Worm (Caenorhabditis elegans) whole organism, L3 larva: ENCODE measurements around the gene slc-36.3.

ENCODE experiments used
- R02D3.7 ChIP-seq: fragments of 150-350 bp; optimal IDR thresholded peaks from 2 replicates; lab custom pipeline; 2014; ENCODE audit warnings: missing biosample characterization, missing genetic modification characterization
- ZK546.5 ChIP-seq: sonication (generic microtip); optimal IDR thresholded peaks from 2 replicates; lab custom pipeline; 2017; ENCODE audit warnings: missing biosample characterization, missing genetic modification characterization
- ama-1 ChIP-seq: fragments of 150-350 bp; optimal IDR thresholded peaks from 2 replicates; lab custom pipeline; 2018
- ceh-16 ChIP-seq: sonication (generic microtip); optimal IDR thresholded peaks from 2 replicates; lab custom pipeline; 2017; ENCODE audit warnings: missing biosample characterization, missing genetic modification characterization
- ceh-28 ChIP-seq: fragments of 150-350 bp; optimal IDR thresholded peaks from 2 replicates; lab custom pipeline; 2014; ENCODE audit warnings: missing biosample characterization, missing genetic modification reagents, missing genetic modification characterization
- ceh-82 ChIP-seq: fragments of 150-350 bp; optimal IDR thresholded peaks from 2 replicates; lab custom pipeline; 2014; ENCODE audit warnings: missing biosample characterization, missing genetic modification characterization
- daf-12 ChIP-seq: fragments of 150-350 bp; optimal IDR thresholded peaks from 2 replicates; lab custom pipeline; 2014; ENCODE audit warnings: missing biosample characterization, missing genetic modification reagents, missing genetic modification characterization
- egl-27 ChIP-seq: sonication (generic microtip); optimal IDR thresholded peaks from 4 replicates; lab custom pipeline; 2017; ENCODE audit warnings: missing biosample characterization, missing genetic modification reagents, missing genetic modification characterization
- egl-5 ChIP-seq: fragments of 150-350 bp; optimal IDR thresholded peaks from 2 replicates; lab custom pipeline; 2017; ENCODE audit warnings: missing biosample characterization, missing genetic modification reagents, missing genetic modification characterization, inconsistent platforms
- elt-1 ChIP-seq: fragments of 150-350 bp; optimal IDR thresholded peaks from 2 replicates; lab custom pipeline; 2014; ENCODE audit warnings: missing biosample characterization, missing genetic modification characterization
- elt-2 ChIP-seq: sonication (generic microtip); optimal IDR thresholded peaks from 2 replicates; lab custom pipeline; 2016; ENCODE audit warnings: missing genetic modification reagents, mild to moderate bottlenecking, missing genetic modification characterization, missing compliant biosample characterization
- elt-3 ChIP-seq, 3 experiments: fragments of 150-350 bp in 1 of 3; sonication (generic microtip) in 2 of 3; optimal IDR thresholded peaks; 2 replicates in 2 of 3; 4 replicates in 1 of 3; lab custom pipeline; 2014 to 2017; ENCODE audit warnings: missing biosample characterization in 3 of 3, missing genetic modification characterization in 3 of 3
- eor-1 ChIP-seq, 2 experiments: fragments of 150-350 bp; optimal IDR thresholded peaks; 2 replicates each; lab custom pipeline; 2014 to 2018; ENCODE audit warnings: missing biosample characterization in 2 of 2, missing genetic modification characterization in 2 of 2
- fkh-10 ChIP-seq: sonication (generic microtip); optimal IDR thresholded peaks from 2 replicates; lab custom pipeline; 2017; ENCODE audit warnings: missing biosample characterization, missing genetic modification reagents, missing genetic modification characterization
- fkh-2 ChIP-seq: fragments of 150-350 bp; optimal IDR thresholded peaks from 2 replicates; lab custom pipeline; 2014; ENCODE audit warnings: missing biosample characterization, missing genetic modification reagents, missing genetic modification characterization
- fos-1 ChIP-seq: fragments of 150-350 bp; optimal IDR thresholded peaks from 2 replicates; lab custom pipeline; 2014; ENCODE audit warnings: missing biosample characterization, missing genetic modification characterization
- hmg-11 ChIP-seq: sonication (generic microtip); optimal IDR thresholded peaks from 2 replicates; lab custom pipeline; 2016; ENCODE audit warnings: missing genetic modification characterization, missing compliant biosample characterization
- jun-1 ChIP-seq: fragments of 150-350 bp; optimal IDR thresholded peaks from 2 replicates; lab custom pipeline; 2014; ENCODE audit warnings: missing biosample characterization, missing genetic modification reagents, missing genetic modification characterization
- lin-15B ChIP-seq: fragments of 150-350 bp; optimal IDR thresholded peaks from 2 replicates; lab custom pipeline; 2014; ENCODE audit warnings: missing biosample characterization, missing genetic modification characterization
- lin-39 ChIP-seq: fragments of 150-350 bp; optimal IDR thresholded peaks from 2 replicates; lab custom pipeline; 2018; ENCODE audit warnings: missing biosample characterization, missing genetic modification reagents, missing genetic modification characterization
- lsy-12 ChIP-seq: sonication (generic microtip); optimal IDR thresholded peaks from 2 replicates; lab custom pipeline; 2016; ENCODE audit warnings: mild to moderate bottlenecking, missing genetic modification characterization, missing compliant biosample characterization
- mdl-1 ChIP-seq: fragments of 150-350 bp; optimal IDR thresholded peaks from 2 replicates; lab custom pipeline; 2014; ENCODE audit warnings: missing biosample characterization, missing genetic modification characterization
- mml-1 ChIP-seq: fragments of 150-350 bp; sonication (generic microtip); optimal IDR thresholded peaks from 3 replicates; lab custom pipeline; 2014; ENCODE audit warnings: missing biosample characterization, missing genetic modification characterization
- nfya-1 ChIP-seq: sonication (generic microtip); optimal IDR thresholded peaks from 2 replicates; lab custom pipeline; 2017; ENCODE audit warnings: missing genetic modification characterization, mild to moderate bottlenecking, missing compliant biosample characterization, antibody characterized with exemption, moderate library complexity; ENCODE audit not compliant: insufficient read depth
- nhr-11 ChIP-seq: fragments of 150-350 bp; optimal IDR thresholded peaks from 2 replicates; lab custom pipeline; 2014; ENCODE audit warnings: missing biosample characterization, missing genetic modification characterization
- nhr-12 ChIP-seq: fragments of 150-350 bp; optimal IDR thresholded peaks from 2 replicates; lab custom pipeline; 2014; ENCODE audit warnings: missing biosample characterization, missing genetic modification characterization
- nhr-23 ChIP-seq: fragments of 150-350 bp; optimal IDR thresholded peaks from 2 replicates; lab custom pipeline; 2014; ENCODE audit warnings: missing biosample characterization, missing genetic modification reagents, missing genetic modification characterization
- nhr-237 ChIP-seq: fragments of 150-350 bp; optimal IDR thresholded peaks from 2 replicates; lab custom pipeline; 2014; ENCODE audit warnings: missing biosample characterization, missing genetic modification characterization
- nhr-25 ChIP-seq: sonication (generic microtip); optimal IDR thresholded peaks from 2 replicates; lab custom pipeline; 2017; ENCODE audit warnings: missing biosample characterization, missing genetic modification characterization
- nhr-28 ChIP-seq: fragments of 150-350 bp; optimal IDR thresholded peaks from 2 replicates; lab custom pipeline; 2014; ENCODE audit warnings: missing biosample characterization, missing genetic modification characterization
- nhr-43 ChIP-seq: sonication (generic microtip); optimal IDR thresholded peaks from 2 replicates; lab custom pipeline; 2016; ENCODE audit warnings: mild to moderate bottlenecking, missing genetic modification characterization, missing compliant biosample characterization; ENCODE audit not compliant: poor library complexity, severe bottlenecking
- nhr-76 ChIP-seq: fragments of 150-350 bp; sonication (generic microtip); optimal IDR thresholded peaks from 5 replicates; lab custom pipeline; 2014; ENCODE audit warnings: missing biosample characterization, missing genetic modification characterization
- nhr-77 ChIP-seq: fragments of 150-350 bp; optimal IDR thresholded peaks from 2 replicates; lab custom pipeline; 2014; ENCODE audit warnings: missing biosample characterization, missing genetic modification characterization
- pha-4 ChIP-seq: fragments of 150-350 bp; optimal IDR thresholded peaks from 2 replicates; lab custom pipeline; 2014; ENCODE audit warnings: missing biosample characterization, missing genetic modification reagents, missing genetic modification characterization
- pqm-1 ChIP-seq: fragments of 150-350 bp; optimal IDR thresholded peaks from 2 replicates; lab custom pipeline; 2017; ENCODE audit warnings: missing biosample characterization, missing genetic modification characterization, inconsistent platforms
- sea-2 ChIP-seq: fragments of 150-350 bp; sonication (generic microtip); optimal IDR thresholded peaks from 4 replicates; lab custom pipeline; 2014; ENCODE audit warnings: missing biosample characterization, missing genetic modification reagents, missing genetic modification characterization
- skn-1 ChIP-seq: fragments of 150-350 bp; optimal IDR thresholded peaks from 2 replicates; lab custom pipeline; 2014; ENCODE audit warnings: missing biosample characterization, missing genetic modification characterization
- snpc-4 ChIP-seq: fragments of 150-350 bp; optimal IDR thresholded peaks from 2 replicates; lab custom pipeline; 2014; ENCODE audit warnings: missing biosample characterization, missing genetic modification characterization
- tbx-2 ChIP-seq: sonication (generic microtip); optimal IDR thresholded peaks from 2 replicates; lab custom pipeline; 2016; ENCODE audit warnings: mild to moderate bottlenecking, missing genetic modification characterization, missing compliant biosample characterization
- unc-39 ChIP-seq: sonication (generic microtip); optimal IDR thresholded peaks from 4 replicates; lab custom pipeline; 2017; ENCODE audit warnings: missing biosample characterization, missing genetic modification characterization
- unc-62 ChIP-seq: fragments of 150-350 bp; sonication (generic microtip); optimal IDR thresholded peaks from 4 replicates; lab custom pipeline; 2014; ENCODE audit warnings: missing biosample characterization, missing genetic modification reagents, missing genetic modification characterization
- zag-1 ChIP-seq: fragments of 150-350 bp; optimal IDR thresholded peaks from 2 replicates; lab custom pipeline; 2014; ENCODE audit warnings: missing biosample characterization, missing genetic modification characterization
- ztf-11 ChIP-seq: fragments of 150-350 bp; optimal IDR thresholded peaks from 2 replicates; lab custom pipeline; 2014; ENCODE audit warnings: missing biosample characterization, missing genetic modification characterization
- ztf-4 ChIP-seq: fragments of 150-350 bp; optimal IDR thresholded peaks from 2 replicates; lab custom pipeline; 2014; ENCODE audit warnings: missing biosample characterization, missing genetic modification characterization

Gene slc-36.3

ce11 chrV:20544092-20544491 lies at the start of gene slc-36.3:
Gene slc-36.3, minus strand, starts transcription at chrV:20544192.
- TF ChIP-seq fkh-2 (tag; lab: Kevin White, UChicago) (no peak), jun-1 (no peak), ztf-4 (tag; lab: Kevin White, UChicago) (no peak)

ce11 chrV:20580511-20581040 lies 36.6 kb upstream of the slc-36.3 start, which contains the start of gene F26F2.7:
Gene F26F2.7, plus strand, starts transcription at chrV:20580990.
- no peak for TF ChIP-seq ama-1 (lab: Kevin White, UChicago)
- TF ChIP-seq mdl-1 (tag; lab: Kevin White, UChicago) = peak; percentile 17
- TF ChIP-seq skn-1 (tag; lab: Kevin White, UChicago) = no peak
- no peak for TF ChIP-seq fkh-2 (tag; lab: Kevin White, UChicago)
- no peak for TF ChIP-seq fos-1 (tag; lab: Kevin White, UChicago)
- peak; percentile 10 for TF ChIP-seq pqm-1 (tag; lab: Kevin White, UChicago)
- no peak for TF ChIP-seq nhr-28
- peak; percentile 60 for TF ChIP-seq ceh-28 (tag; lab: Kevin White, UChicago)
- TF ChIP-seq unc-62 = no peak
- no peak for TF ChIP-seq nhr-12 (tag; lab: Kevin White, UChicago)
- no peak for TF ChIP-seq nhr-11 (tag; lab: Kevin White, UChicago)
- TF ChIP-seq ceh-82 = no peak
- peak; percentile 90 for TF ChIP-seq snpc-4 (tag; lab: Kevin White, UChicago)
- TF ChIP-seq eor-1 (tag; optimal IDR thresholded peaks at IDR 0.05; lab: Kevin White, UChicago) = no peak
- TF ChIP-seq ceh-16 (tag; lab: Kevin White, UChicago) = no peak
- TF ChIP-seq daf-12 (tag; lab: Kevin White, UChicago) = no peak
- no peak for TF ChIP-seq sea-2 (GFP tag; lab: Kevin White, UChicago)
- TF ChIP-seq ztf-4 (tag; lab: Kevin White, UChicago) = no peak
- no peak for TF ChIP-seq nhr-77 (tag; lab: Kevin White, UChicago)
- TF ChIP-seq nhr-76 (tag; lab: Kevin White, UChicago) = no peak
- peak; percentile 83 for TF ChIP-seq hmg-11 (tag; lab: Kevin White, UChicago)
- TF ChIP-seq jun-1 = peak; percentile 72
- peak; percentile 27 for TF ChIP-seq lin-39
- TF ChIP-seq lin-15B (tag; lab: Kevin White, UChicago) = peak; percentile 56
- peak; percentile 35 for TF ChIP-seq egl-27 (tag; lab: Kevin White, UChicago)
- no peak for TF ChIP-seq unc-39 (tag; lab: Kevin White, UChicago)
- TF ChIP-seq mml-1 (tag; lab: Kevin White, UChicago) = no peak
- peak; percentile 50 for TF ChIP-seq nhr-23 (tag; lab: Kevin White, UChicago)
- TF ChIP-seq lsy-12 (tag; lab: Kevin White, UChicago) = peak; percentile 51
- TF ChIP-seq zag-1 (tag; lab: Kevin White, UChicago) = no peak
- TF ChIP-seq pha-4 (tag; lab: Kevin White, UChicago) = peak; percentile 83
- peak; percentile 65 for TF ChIP-seq tbx-2 (tag; lab: Kevin White, UChicago)
- TF ChIP-seq nhr-237 = no peak
- TF ChIP-seq ZK546.5 (tag; lab: Kevin White, UChicago) = no peak
- TF ChIP-seq nfya-1 = peak; percentile 82
- TF ChIP-seq elt-2 = peak; percentile 80
- TF ChIP-seq ztf-11 (tag; lab: Kevin White, UChicago) = no peak
- no peak for TF ChIP-seq elt-3 (tag; optimal IDR thresholded peaks at IDR 0.05; lab: Kevin White, UChicago)
- TF ChIP-seq nhr-25 = no peak
- TF ChIP-seq elt-1 = no peak
- peak; percentile 71 for TF ChIP-seq egl-5 (tag; lab: Kevin White, UChicago)
- peak; percentile 50 for TF ChIP-seq R02D3.7 (tag; lab: Kevin White, UChicago)
- peak; percentile 34 for TF ChIP-seq fkh-10 (GFP tag; lab: Kevin White, UChicago)
- TF ChIP-seq nhr-43 (tag; lab: Kevin White, UChicago) = peak; percentile 54
